Worm (Caenorhabditis elegans) whole organism, early embryonic: ENCODE data around the gene T07D4.5.

Experiments used
- ama-1 ChIP-seq: fragments of 150-350 bp; optimal IDR thresholded peaks from 2 replicates; lab custom pipeline; 2014
- hmbx-1 ChIP-seq: sonication (generic microtip); optimal IDR thresholded peaks from 2 replicates; lab custom pipeline; 2016; ENCODE audit warnings: mild to moderate bottlenecking, missing genetic modification characterization, missing compliant biosample characterization
- scrt-1 ChIP-seq: fragments of 200-800 bp; sonication (Bioruptor generic); IDR thresholded peaks from 2 replicates; pipeline ENCODE4 v1.3.6; 2022; ENCODE audit warnings: missing genetic modification characterization, missing compliant biosample characterization
- sea-1 ChIP-seq: fragments of 200-800 bp; sonication (Bioruptor generic); conservative IDR thresholded peaks from 2 replicates; pipeline ENCODE4 v1.3.6; 2022; ENCODE audit warnings: missing genetic modification characterization, missing compliant biosample characterization
- tbx-11 ChIP-seq: fragments of 200-800 bp; sonication (Bioruptor generic); IDR thresholded peaks from 2 replicates; pipeline ENCODE4 v1.3.6; 2022; ENCODE audit warnings: missing genetic modification characterization, missing compliant biosample characterization

- TF ChIP-seq ama-1 (lab: Kevin White, UChicago) (no peak), scrt-1 (GFP tag; lab: Robert Waterston, UW) (no peak), sea-1 (GFP tag; lab: Robert Waterston, UW) (no peak), tbx-11 (GFP tag; lab: Robert Waterston, UW) (no peak), hmbx-1 (tag; lab: Kevin White, UChicago) (no peak)
Observed at ce11 chrII:8926451-8926850, 42.3 kb upstream of the T07D4.5 start, which contains the start of gene B0457.2.
